Fruit fly (Drosophila melanogaster): ENCODE data around the gene mRpL38.

mRpL38 gene

DNA sequence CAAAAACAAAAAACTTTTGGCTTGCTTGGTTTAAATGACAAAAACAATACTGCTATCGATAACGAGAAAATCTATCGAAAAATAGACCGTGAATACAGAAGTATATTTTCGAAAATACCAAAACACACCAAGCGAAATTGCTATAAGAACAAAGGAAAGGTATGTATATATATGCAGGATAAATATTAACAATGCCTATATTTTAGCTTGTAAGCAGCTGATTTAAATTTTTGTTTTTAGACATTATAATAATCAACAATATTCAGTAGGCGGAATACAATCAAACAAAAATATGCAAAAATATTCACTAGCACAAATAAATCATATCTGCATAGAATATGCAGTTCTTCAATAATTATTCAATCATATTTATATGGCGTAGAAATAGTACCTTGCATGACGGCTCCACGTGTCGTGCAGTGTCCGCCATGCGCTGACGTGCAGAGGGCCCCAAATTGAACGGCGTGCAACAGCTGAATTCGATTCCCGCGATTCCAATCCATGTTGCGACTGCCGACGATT lies 11.8 kb downstream of the mRpL38 start, which contains the start of the genes Fbxl4 and Dus2 (continued):
- TF ChIP-seq pdm3 (GFP tag; optimal IDR thresholded peaks at IDR 0.05) (peak; percentile 93), CG3919 (GFP tag; optimal IDR thresholded peaks at IDR 0.05) (peak; percentile 92), topi (GFP tag; optimal IDR thresholded peaks at IDR 0.05) (peak; percentile 94), CG6163 (GFP tag; IDR thresholded peaks at IDR 0.05) (peak; percentile 90), CG15336 (GFP tag; IDR thresholded peaks at IDR 0.05) (peak; percentile 85), fd59A (GFP tag; optimal IDR thresholded peaks at IDR 0.05) (peak; percentile 76), CG7368 (GFP tag; optimal IDR thresholded peaks at IDR 0.05) (peak; percentile 84), CG10631 (GFP tag; optimal IDR thresholded peaks at IDR 0.05) (peak; percentile 93), esn (GFP tag; optimal IDR thresholded peaks at IDR 0.05) (peak; percentile 93), CG1621 (tag; optimal IDR thresholded peaks at IDR 0.05) (peak; percentile 76), Ets96B (tag; optimal IDR thresholded peaks at IDR 0.05) (peak; percentile 84), Met (GFP tag; optimal IDR thresholded peaks at IDR 0.05) (peak; percentile 91), Eip75B (GFP tag; optimal IDR thresholded peaks at IDR 0.05) (peak; percentile 92), CG10669 (GFP tag; optimal IDR thresholded peaks at IDR 0.05) (peak; percentile 84), Eip93F (GFP tag; optimal IDR thresholded peaks at IDR 0.05) (peak; percentile 68), CG8632 (GFP tag; optimal IDR thresholded peaks at IDR 0.05) (peak; percentile 83), net (GFP tag; optimal IDR thresholded peaks at IDR 0.05) (peak; percentile 85), CG6808 (GFP tag; optimal IDR thresholded peaks at IDR 0.05) (peak; percentile 81), fkh (GFP tag; optimal IDR thresholded peaks at IDR 0.05) (no peak), Blimp-1 (GFP tag; optimal IDR thresholded peaks at IDR 0.05) (peak; percentile 68), Lpt (GFP tag; optimal IDR thresholded peaks at IDR 0.05) (peak; percentile 77), CG6276 (GFP tag; optimal IDR thresholded peaks at IDR 0.05) (peak; percentile 75), OdsH (GFP tag; optimal IDR thresholded peaks at IDR 0.05) (peak; percentile 91), Gug (GFP tag; IDR thresholded peaks at IDR 0.05) (peak; percentile 77), CG34406 (GFP tag; optimal IDR thresholded peaks at IDR 0.05) (peak; percentile 86), salr (GFP tag; optimal IDR thresholded peaks at IDR 0.05) (peak; percentile 73 to 89), lz (GFP tag; optimal IDR thresholded peaks at IDR 0.05) (peak; percentile 93), achi (GFP tag; optimal IDR thresholded peaks at IDR 0.05) (peak; percentile 88), Sox14 (GFP tag; optimal IDR thresholded peaks at IDR 0.05) (peak; percentile 96), CG11902 (GFP tag; optimal IDR thresholded peaks at IDR 0.05) (peak; percentile 88), CG6792 (GFP tag; optimal IDR thresholded peaks at IDR 0.05) (peak; percentile 84), vri (GFP tag; optimal IDR thresholded peaks at IDR 0.05) (no peak), eg (GFP tag; IDR thresholded peaks at IDR 0.05) (peak; percentile 89), CG8119 (GFP tag; IDR thresholded peaks at IDR 0.05) (peak; percentile 85), spab (GFP tag; optimal IDR thresholded peaks at IDR 0.05) (peak; percentile 73)

DNA sequence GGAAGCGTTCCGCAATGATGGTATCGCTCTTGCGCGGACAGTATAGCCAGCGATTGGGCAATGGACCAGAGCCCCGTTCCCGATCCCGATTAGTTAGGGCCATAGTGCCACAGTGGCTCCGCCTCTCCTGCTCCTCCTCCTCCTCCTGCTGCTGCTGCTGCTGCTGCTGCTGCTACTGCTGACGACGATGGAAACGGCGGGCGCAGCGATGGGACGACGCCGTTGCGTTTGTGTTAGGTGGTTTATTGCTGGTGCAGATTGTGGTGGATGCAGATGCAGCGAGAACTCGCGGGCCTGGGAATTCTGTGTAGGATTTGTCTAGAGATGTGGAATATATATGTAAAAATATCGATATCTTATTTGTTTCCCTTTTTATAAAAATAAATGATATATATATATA lies 16.4 kb downstream of the mRpL38 start, which contains the start of gene mRNA-cap:
TSS of gene mRNA-cap (minus strand) at position 344 of the 400 bp plus-strand sequence.
- TF ChIP-seq Hr38 (GFP tag; optimal IDR thresholded peaks at IDR 0.05) (no peak), CG6276 (GFP tag; optimal IDR thresholded peaks at IDR 0.05) (no peak), acj6 (GFP tag; optimal IDR thresholded peaks at IDR 0.05) (no peak), CG1621 (tag; optimal IDR thresholded peaks at IDR 0.05) (no peak), salr (GFP tag; optimal IDR thresholded peaks at IDR 0.05) (no peak), CG31627 (GFP tag; optimal IDR thresholded peaks at IDR 0.05) (no peak), fd85E (GFP tag; optimal IDR thresholded peaks at IDR 0.05) (no peak), CG9139 (GFP tag; optimal IDR thresholded peaks at IDR 0.05) (no peak), CG6163 (GFP tag; IDR thresholded peaks at IDR 0.05) (no peak), Sox102F (GFP tag; optimal IDR thresholded peaks at IDR 0.05) (no peak), net (GFP tag; optimal IDR thresholded peaks at IDR 0.05) (no peak), CG11294 (GFP tag; IDR thresholded peaks at IDR 0.05) (no peak), CG7368 (GFP tag; optimal IDR thresholded peaks at IDR 0.05) (no peak), CG11762 (GFP tag; optimal IDR thresholded peaks at IDR 0.05; ENCODE audit: insufficient read depth) (no peak), svp (GFP tag) (no peak)

All from whole organism, prepupa.